Worm (Caenorhabditis elegans) whole organism, midembryonic: Measurements from ENCODE around the gene srd-35.
A peak's percentile ranks its signal among the peaks of the same experiment; 100 is the strongest.

ENCODE experiments used
- T22C8.4 ChIP-seq: fragments of 200-800 bp; sonication (Bioruptor generic); IDR thresholded peaks from 2 replicates; pipeline ENCODE4 v1.3.6; 2022; ENCODE audit warnings: missing genetic modification characterization, missing compliant biosample characterization
- cog-1 ChIP-seq: sonication (generic microtip); optimal IDR thresholded peaks from 2 replicates; lab custom pipeline; 2016; ENCODE audit warnings: missing genetic modification characterization, missing compliant biosample characterization
- flt-1 ChIP-seq: fragments of 200-800 bp; sonication (Bioruptor generic); IDR thresholded peaks from 2 replicates; pipeline ENCODE4 v1.3.6; 2022; ENCODE audit warnings: missing genetic modification characterization, missing compliant biosample characterization
- klf-2 ChIP-seq: fragments of 200-800 bp; sonication (Bioruptor generic); conservative IDR thresholded peaks from 2 replicates; pipeline ENCODE4 v1.3.6; 2022; ENCODE audit warnings: missing genetic modification reagents, missing genetic modification characterization, missing compliant biosample characterization
- med-1 ChIP-seq: sonication (generic microtip); optimal IDR thresholded peaks from 2 replicates; lab custom pipeline; 2017; ENCODE audit warnings: missing genetic modification characterization, mild to moderate bottlenecking, missing compliant biosample characterization, antibody characterized with exemption, missing genetic modification reagents; ENCODE audit not compliant: insufficient read depth
- ref-1 ChIP-seq: fragments of 200-800 bp; sonication (Bioruptor generic); conservative IDR thresholded peaks from 2 replicates; pipeline ENCODE4 v1.3.6; 2022; ENCODE audit warnings: missing genetic modification reagents, missing genetic modification characterization, missing compliant biosample characterization
- tab-1 ChIP-seq: fragments of 200-800 bp; sonication (Bioruptor generic); IDR thresholded peaks from 2 replicates; pipeline ENCODE4 v1.3.6; 2022; ENCODE audit warnings: missing genetic modification characterization, missing compliant biosample characterization
- ztf-23 ChIP-seq: fragments of 200-800 bp; sonication (Bioruptor generic); IDR thresholded peaks from 2 replicates; pipeline ENCODE4 v1.3.6; 2022; ENCODE audit warnings: missing genetic modification reagents, missing genetic modification characterization, missing compliant biosample characterization
- ztf-29 ChIP-seq: fragments of 200-800 bp; sonication (Bioruptor generic); IDR thresholded peaks from 2 replicates; pipeline ENCODE4 v1.3.6; 2022; ENCODE audit warnings: missing genetic modification reagents, missing genetic modification characterization, missing compliant biosample characterization

The srd-35 gene

ce11 chrV:12954261-12954660 lies 9.9 kb upstream of the srd-35 start:
- TF ChIP-seq ztf-29 (GFP tag; lab: Robert Waterston, UW) (no peak), med-1 (GFP tag; lab: Kevin White, UChicago) (no peak), flt-1 (GFP tag; lab: Robert Waterston, UW) (no peak)

- TF ChIP-seq ref-1 (GFP tag; lab: Robert Waterston, UW), result no peak
- TF ChIP-seq med-1 (GFP tag; lab: Kevin White, UChicago), result no peak
- TF ChIP-seq ztf-29 (GFP tag; lab: Robert Waterston, UW), result no peak
- no peak for TF ChIP-seq flt-1 (GFP tag; lab: Robert Waterston, UW)
- TF ChIP-seq klf-2 (GFP tag; lab: Robert Waterston, UW), result no peak
- TF ChIP-seq cog-1 (tag; lab: Kevin White, UChicago), result no peak
- no peak for TF ChIP-seq ztf-23 (GFP tag; lab: Robert Waterston, UW)
- no peak for TF ChIP-seq T22C8.4 (GFP tag; lab: Robert Waterston, UW)
- TF ChIP-seq tab-1 (GFP tag; lab: Robert Waterston, UW), result no peak
Measured at ce11 chrV:12961085-12961560, 3.1 kb upstream of the srd-35 start, which contains the start of gene mpst-7. mpst-7 (minus strand) TSS chrV:12961135.

- TF ChIP-seq T22C8.4 (GFP tag; lab: Robert Waterston, UW), result no peak
- no peak for TF ChIP-seq klf-2 (GFP tag; lab: Robert Waterston, UW)
- no peak for TF ChIP-seq tab-1 (GFP tag; lab: Robert Waterston, UW)
- no peak for TF ChIP-seq flt-1 (GFP tag; lab: Robert Waterston, UW)
- no peak for TF ChIP-seq ztf-23 (GFP tag; lab: Robert Waterston, UW)
- TF ChIP-seq ztf-29 (GFP tag; lab: Robert Waterston, UW), result no peak
- TF ChIP-seq cog-1 (tag; lab: Kevin White, UChicago), result no peak
- TF ChIP-seq ref-1 (GFP tag; lab: Robert Waterston, UW), result no peak
- no peak for TF ChIP-seq med-1 (GFP tag; lab: Kevin White, UChicago)
Measured at ce11 chrV:12963192-12963591, 984 bp upstream of the srd-35 start, which contains the start of gene hrg-9. hrg-9 (minus strand) TSS chrV:12963343.

ce11 chrV:12967110-12967509 lies 2.9 kb downstream of the srd-35 start, which contains the start of gene R186.3:
R186.3 (minus strand) TSS chrV:12967210.
- TF ChIP-seq klf-2 (GFP tag; lab: Robert Waterston, UW), result no peak
- no peak for TF ChIP-seq T22C8.4 (GFP tag; lab: Robert Waterston, UW)
- no peak for TF ChIP-seq flt-1 (GFP tag; lab: Robert Waterston, UW)
- TF ChIP-seq ztf-29 (GFP tag; lab: Robert Waterston, UW), result no peak
- no peak for TF ChIP-seq tab-1 (GFP tag; lab: Robert Waterston, UW)
- TF ChIP-seq ref-1 (GFP tag; lab: Robert Waterston, UW), result no peak
- no peak for TF ChIP-seq med-1 (GFP tag; lab: Kevin White, UChicago)
- no peak for TF ChIP-seq cog-1 (tag; lab: Kevin White, UChicago)
- no peak for TF ChIP-seq ztf-23 (GFP tag; lab: Robert Waterston, UW)

- peak; percentile 52 for TF ChIP-seq cog-1 (tag; lab: Kevin White, UChicago)
Measured at ce11 chrV:12967925-12968327, 3.8 kb downstream of the srd-35 start, which contains the start of gene R186.8. R186.8 (minus strand) TSS chrV:12967982.

- no peak for TF ChIP-seq cog-1 (tag; lab: Kevin White, UChicago)
Measured at ce11 chrV:12968555-12968954, 4.4 kb downstream of the srd-35 start, which contains the start of gene lin-46. lin-46 (plus strand) TSS chrV:12968855.

- TF ChIP-seq klf-2 (GFP tag; lab: Robert Waterston, UW), result no peak
- no peak for TF ChIP-seq med-1 (GFP tag; lab: Kevin White, UChicago)
- no peak for TF ChIP-seq flt-1 (GFP tag; lab: Robert Waterston, UW)
- TF ChIP-seq ztf-29 (GFP tag; lab: Robert Waterston, UW), result no peak
- no peak for TF ChIP-seq cog-1 (tag; lab: Kevin White, UChicago)
- TF ChIP-seq ztf-23 (GFP tag; lab: Robert Waterston, UW), result no peak
- no peak for TF ChIP-seq tab-1 (GFP tag; lab: Robert Waterston, UW)
- no peak for TF ChIP-seq ref-1 (GFP tag; lab: Robert Waterston, UW)
- TF ChIP-seq T22C8.4 (GFP tag; lab: Robert Waterston, UW), result no peak
Measured at ce11 chrV:12970575-12971160, 6.5 kb downstream of the srd-35 start, which contains the start of gene pnn-1. pnn-1 (plus strand) TSS chrV:12971110.

ce11 chrV:12974047-12974446 lies 9.9 kb downstream of the srd-35 start:
- TF ChIP-seq cog-1 (tag; lab: Kevin White, UChicago) (no peak), flt-1 (GFP tag; lab: Robert Waterston, UW) (no peak), tab-1 (GFP tag; lab: Robert Waterston, UW) (no peak), med-1 (GFP tag; lab: Kevin White, UChicago) (no peak), ref-1 (GFP tag; lab: Robert Waterston, UW) (no peak), ztf-23 (GFP tag; lab: Robert Waterston, UW) (no peak), ztf-29 (GFP tag; lab: Robert Waterston, UW) (no peak), T22C8.4 (GFP tag; lab: Robert Waterston, UW) (no peak), klf-2 (GFP tag; lab: Robert Waterston, UW) (no peak)

- TF ChIP-seq T22C8.4 (GFP tag; lab: Robert Waterston, UW), result no peak
- TF ChIP-seq med-1 (GFP tag; lab: Kevin White, UChicago), result no peak
- TF ChIP-seq flt-1 (GFP tag; lab: Robert Waterston, UW), result no peak
- TF ChIP-seq ztf-23 (GFP tag; lab: Robert Waterston, UW), result no peak
- no peak for TF ChIP-seq cog-1 (tag; lab: Kevin White, UChicago)
- no peak for TF ChIP-seq klf-2 (GFP tag; lab: Robert Waterston, UW)
- TF ChIP-seq ztf-29 (GFP tag; lab: Robert Waterston, UW), result no peak
- TF ChIP-seq tab-1 (GFP tag; lab: Robert Waterston, UW), result no peak
- no peak for TF ChIP-seq ref-1 (GFP tag; lab: Robert Waterston, UW)
Measured at ce11 chrV:12987061-12987460, 22.9 kb downstream of the srd-35 start, which contains the start of gene shw-3. shw-3 (minus strand) TSS chrV:12987161.
